Fruit fly (Drosophila melanogaster) ovary, adult (tissue): ENCODE results near the gene CG44098.
A peak's percentile ranks its signal among the peaks of the same experiment; 100 is the strongest.

Source experiments
- CG17801 ChIP-seq: fragments of 200-800 bp; optimal IDR thresholded peaks from 2 replicates; lab custom pipeline; 2019; ENCODE audit warnings: missing biosample characterization, mild to moderate bottlenecking, missing genetic modification characterization, moderate library complexity; ENCODE audit not compliant: partially characterized antibody

Gene CG44098

dm6 chr3R:4773097-4773496, at the start of gene CG44098:
TSS of gene CG44098 (minus strand) at chr3R:4773197.
- TF ChIP-seq CG17801 (GFP tag; lab: Kevin White, UChicago), result no peak

dm6 chr3R:4821098-4821605, 48.2 kb upstream of the CG44098 start, which contains the start of gene CG14657:
TSS of gene CG14657 (minus strand) at chr3R:4821432.
- no peak for TF ChIP-seq CG17801 (GFP tag; lab: Kevin White, UChicago)

- no peak for TF ChIP-seq CG17801 (GFP tag; lab: Kevin White, UChicago)
Observed at dm6 chr3R:4816018-4816417, 43.0 kb upstream of the CG44098 start, which contains the start of gene BBS5. TSS of gene BBS5 (plus strand) at chr3R:4816318.

- no peak for TF ChIP-seq CG17801 (GFP tag; lab: Kevin White, UChicago)
Observed at dm6 chr3R:4814677-4815076, 41.7 kb upstream of the CG44098 start.

- TF ChIP-seq CG17801 (GFP tag; lab: Kevin White, UChicago), result peak; percentile 29
Observed at dm6 chr3R:4813172-4813716, 40.2 kb upstream of the CG44098 start.

- peak; percentile 41 for TF ChIP-seq CG17801 (GFP tag; lab: Kevin White, UChicago)
Observed at dm6 chr3R:4811936-4812534, 39.0 kb upstream of the CG44098 start, which contains the start of the genes Hus1-like and ctrip. TSS of gene Hus1-like (minus strand) at chr3R:4812096. TSS of gene ctrip (minus strand) at chr3R:4812096.

dm6 chr3R:4811124-4811935, 38.3 kb upstream of the CG44098 start, which contains the start of gene Gmppb:
TSS of gene Gmppb (plus strand) at chr3R:4811444.
- no peak for TF ChIP-seq CG17801 (GFP tag; lab: Kevin White, UChicago)

- peak; percentile 20 for TF ChIP-seq CG17801 (GFP tag; lab: Kevin White, UChicago)
Observed at dm6 chr3R:4809944-4810653, 37.1 kb upstream of the CG44098 start.

- no peak for TF ChIP-seq CG17801 (GFP tag; lab: Kevin White, UChicago)
Observed at dm6 chr3R:4807582-4807981, 34.6 kb upstream of the CG44098 start.

dm6 chr3R:4806318-4806757, 33.3 kb upstream of the CG44098 start:
- TF ChIP-seq CG17801 (GFP tag; lab: Kevin White, UChicago), result peak; percentile 74

- TF ChIP-seq CG17801 (GFP tag; lab: Kevin White, UChicago), result peak; percentile 75
Observed at dm6 chr3R:4804828-4805707, 32.1 kb upstream of the CG44098 start.

- TF ChIP-seq CG17801 (GFP tag; lab: Kevin White, UChicago), result no peak
Observed at dm6 chr3R:4804126-4804649, 31.2 kb upstream of the CG44098 start.

- TF ChIP-seq CG17801 (GFP tag; lab: Kevin White, UChicago), result no peak
Observed at dm6 chr3R:4798025-4798424, 25.0 kb upstream of the CG44098 start.
